Fruit fly (Drosophila melanogaster): Measurements from ENCODE around the gene CG11779.
A peak's percentile ranks its signal among the peaks of the same experiment; 100 is the strongest.

The CG11779 gene

dm6 chr3R:19118505-19119138 is 41.1 kb downstream of the CG11779 start (continued):
- TF ChIP-seq CG5245 (GFP tag; optimal IDR thresholded peaks at IDR 0.05) (peak; percentile 6), Optix (GFP tag; IDR thresholded peaks at IDR 0.05) (peak; percentile 57; the same call in 1 of the 3 replicates), lbe (GFP tag; optimal IDR thresholded peaks at IDR 0.05) (peak; percentile 32), gfzf (GFP tag; optimal IDR thresholded peaks at IDR 0.05) (no peak), Hand (GFP tag; optimal IDR thresholded peaks at IDR 0.05) (no peak), CG34422 (GFP tag; IDR thresholded peaks at IDR 0.05) (peak; percentile 48; the same call in 1 of the 3 replicates), corto (GFP tag; optimal IDR thresholded peaks at IDR 0.05) (peak; percentile 24), gcm2 (GFP tag; optimal IDR thresholded peaks at IDR 0.05) (no peak), CG6689 (GFP tag; IDR thresholded peaks at IDR 0.05) (peak; percentile 62), CG12299 (tag; optimal IDR thresholded peaks at IDR 0.05) (no peak), CG10366 (GFP tag; IDR thresholded peaks at IDR 0.05) (peak; percentile 49; the same call in 1 of the 2 replicates), ssp (GFP tag; IDR thresholded peaks at IDR 0.05) (peak; percentile 32; the same call in 1 of the 2 replicates), CG10979 (tag; optimal IDR thresholded peaks at IDR 0.05) (peak; percentile 40), E2f1 (GFP tag; IDR thresholded peaks at IDR 0.05) (0 out of 2 replicates have a peak, but pooled peaks have one; percentile 10), prd (optimal IDR thresholded peaks at IDR 0.05) (no peak), prd (GFP tag; IDR thresholded peaks at IDR 0.05) (peak; percentile 65), stwl (tag; optimal IDR thresholded peaks at IDR 0.05) (no peak), sens-2 (GFP tag; IDR thresholded peaks at IDR 0.05) (peak; percentile 44; the same call in 1 of the 2 replicates), Oaz (GFP tag; IDR thresholded peaks at IDR 0.05) (no peak), org-1 (GFP tag; optimal IDR thresholded peaks at IDR 0.05) (peak; percentile 17), ind (GFP tag; optimal IDR thresholded peaks at IDR 0.05) (peak; percentile 17), unc-4 (GFP tag; IDR thresholded peaks at IDR 0.05; ENCODE audit: partially characterized antibody) (no peak), CG4854 (GFP tag; optimal IDR thresholded peaks at IDR 0.05) (no peak), al (GFP tag; IDR thresholded peaks at IDR 0.05) (no peak), Pdp1 (GFP tag; optimal IDR thresholded peaks at IDR 0.05) (peak in 1 of 2 experiments; percentile 5), CG7372 (GFP tag; IDR thresholded peaks at IDR 0.05) (no peak), Ets65A (GFP tag) (peak; percentile 28), gt (GFP tag; IDR thresholded peaks at IDR 0.05) (0 out of 2 replicates have a peak, but pooled peaks have one; percentile 46), so (GFP tag; IDR thresholded peaks at IDR 0.05) (0 out of 3 replicates have a peak, but pooled peaks have one; percentile 40), CTCF (GFP tag; optimal IDR thresholded peaks at IDR 0.05) (no peak), CG16815 (GFP tag; optimal IDR thresholded peaks at IDR 0.05) (no peak), CG4820 (GFP tag; optimal IDR thresholded peaks at IDR 0.05) (peak; percentile 6), CG8765 (GFP tag; IDR thresholded peaks at IDR 0.05) (no peak), Dip2 (GFP tag; IDR thresholded peaks at IDR 0.05) (no peak), grau (tag; optimal IDR thresholded peaks at IDR 0.05) (peak; percentile 9), Aef1 (GFP tag; IDR thresholded peaks at IDR 0.05) (peak; percentile 60; the same call in 2 of the 3 replicates), gce (GFP tag; IDR thresholded peaks at IDR 0.05) (0 out of 3 replicates have a peak, but pooled peaks have one; percentile 31), nau (GFP tag; optimal IDR thresholded peaks at IDR 0.05) (no peak), HLH3B (GFP tag; IDR thresholded peaks at IDR 0.05) (peak; percentile 20; the same call in 1 of the 2 replicates), CG10274 (GFP tag; optimal IDR thresholded peaks at IDR 0.05) (no peak), cg (GFP tag; optimal IDR thresholded peaks at IDR 0.05) (no peak), hb (GFP tag; IDR thresholded peaks at IDR 0.05; ENCODE audit: partially characterized antibody) (no peak), Usf (GFP tag; optimal IDR thresholded peaks at IDR 0.05) (no peak), Six4 (GFP tag; optimal IDR thresholded peaks at IDR 0.05) (no peak), tio (GFP tag; optimal IDR thresholded peaks at IDR 0.05) (peak; percentile 10), Sox102F (GFP tag; optimal IDR thresholded peaks at IDR 0.05) (peak; percentile 52), CG1603 (tag; optimal IDR thresholded peaks at IDR 0.05) (peak; percentile 76), CG3407 (GFP tag; optimal IDR thresholded peaks at IDR 0.05) (no peak), CG11085 (GFP tag; IDR thresholded peaks at IDR 0.05) (no peak), jumu (GFP tag; optimal IDR thresholded peaks at IDR 0.05) (no peak), Drgx (GFP tag; IDR thresholded peaks at IDR 0.05) (peak; percentile 89)

Data from whole organism, embryonic.